Worm (Caenorhabditis elegans) whole organism, early embryonic: ENCODE results near the gene Y54E2A.4.

ENCODE experiments used
- aly-1 ChIP-seq: sonication (generic microtip); optimal IDR thresholded peaks from 2 replicates; lab custom pipeline; 2016; ENCODE audit warnings: missing genetic modification characterization, missing compliant biosample characterization
- hnd-1 ChIP-seq: sonication (generic microtip); optimal IDR thresholded peaks from 2 replicates; lab custom pipeline; 2016; ENCODE audit warnings: missing genetic modification characterization, missing compliant biosample characterization
- tra-4 ChIP-seq: sonication (generic microtip); optimal IDR thresholded peaks from 2 replicates; lab custom pipeline; 2017; ENCODE audit warnings: missing genetic modification characterization, missing compliant biosample characterization

ce11 chrII:14728119-14728518, 26.3 kb upstream of the Y54E2A.4 start:
- TF ChIP-seq hnd-1 = no peak
- no peak for TF ChIP-seq tra-4
- TF ChIP-seq aly-1 (tag; lab: Kevin White, UChicago) = no peak
